Worm (Caenorhabditis elegans): ENCODE data around the gene nhr-76.

- TF ChIP-seq him-1 (tag; optimal IDR thresholded peaks at IDR 0.05) (no peak), W03F9.2 (tag; optimal IDR thresholded peaks at IDR 0.05) (no peak)
Measured at ce11 chrIV:658497-659177, 31.3 kb downstream of the nhr-76 start.
